Fruit fly (Drosophila melanogaster): ENCODE data around the gene CG13901.

CG13901 gene

DNA sequence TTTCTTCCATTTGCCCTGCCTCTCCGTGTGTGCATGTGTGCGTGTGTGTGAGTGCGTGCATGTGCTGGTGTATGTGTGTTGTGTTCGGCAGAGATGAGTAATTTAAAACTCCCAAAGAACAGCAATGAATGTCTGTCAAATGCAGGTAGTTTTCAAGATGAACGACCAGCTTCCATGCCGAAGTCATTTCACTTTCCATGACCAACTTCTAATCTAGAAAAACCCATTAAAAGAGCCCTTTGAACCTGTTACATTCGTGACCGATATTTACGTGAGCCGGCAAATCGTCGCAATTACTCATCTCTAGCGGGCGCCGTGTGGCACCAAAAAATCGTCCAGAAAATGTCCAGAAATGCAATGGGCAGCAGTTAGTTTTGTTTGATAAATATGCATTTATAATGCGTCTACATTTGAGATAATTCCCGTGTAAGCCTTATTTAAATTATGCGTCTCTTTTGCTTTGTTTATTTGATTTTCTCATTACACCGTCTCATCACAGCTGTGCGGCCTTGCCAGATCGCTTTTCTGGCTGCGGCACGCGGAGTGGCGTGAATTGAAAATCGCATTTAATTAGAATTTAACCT is 34.9 kb upstream of the CG13901 start (continued):
- TF ChIP-seq otp (GFP tag; IDR thresholded peaks at IDR 0.05) (no peak), mld (GFP tag; IDR thresholded peaks at IDR 0.05; ENCODE audit: partially characterized antibody) (peak; percentile 74; the same call in 1 of the 3 replicates), CG10431 (GFP tag; optimal IDR thresholded peaks at IDR 0.05) (no peak), CG4854 (GFP tag; optimal IDR thresholded peaks at IDR 0.05) (no peak), salm (tag; optimal IDR thresholded peaks at IDR 0.05) (no peak), CG8359 (GFP tag; optimal IDR thresholded peaks at IDR 0.05; ENCODE audit: borderline replicate concordance) (no peak), ci (GFP tag; IDR thresholded peaks at IDR 0.05) (no peak), sug (tag; optimal IDR thresholded peaks at IDR 0.05) (peak; percentile 54), ato (GFP tag; IDR thresholded peaks at IDR 0.05; ENCODE audit: partially characterized antibody) (no peak; the same call in 1 of the 2 replicates), Dp (GFP tag; optimal IDR thresholded peaks at IDR 0.05) (peak; percentile 42), croc (GFP tag; conservative IDR thresholded peaks at IDR 0.05) (no peak), CG13123 (GFP tag; optimal IDR thresholded peaks at IDR 0.05) (no peak), CoRest (tag; optimal IDR thresholded peaks at IDR 0.05) (peak; percentile 44), vnd (GFP tag; IDR thresholded peaks at IDR 0.05; ENCODE audit: partially characterized antibody) (peak; percentile 85), lola (GFP tag; optimal IDR thresholded peaks at IDR 0.05) (peak in 1 of 3 experiments; percentile 12), Mrtf (GFP tag; IDR thresholded peaks at IDR 0.05) (no peak), maf-S (GFP tag; optimal IDR thresholded peaks at IDR 0.05) (peak; percentile 51), fd102C (GFP tag; optimal IDR thresholded peaks at IDR 0.05) (no peak), CrebB (tag; optimal IDR thresholded peaks at IDR 0.05) (no peak), Atf-2 (GFP tag; optimal IDR thresholded peaks at IDR 0.05) (peak; percentile 47), CG4404 (GFP tag; IDR thresholded peaks at IDR 0.05) (peak; percentile 62), Sox100B (GFP tag; optimal IDR thresholded peaks at IDR 0.05) (no peak), sob (GFP tag; IDR thresholded peaks at IDR 0.05) (no peak), ash1 (GFP tag; optimal IDR thresholded peaks at IDR 0.05) (no peak), Rfx (GFP tag; IDR thresholded peaks at IDR 0.05) (peak; percentile 53; the same call in 1 of the 2 replicates), bsh (GFP tag; optimal IDR thresholded peaks at IDR 0.05) (peak in 1 of 2 experiments; percentile 38), oc (tag; optimal IDR thresholded peaks at IDR 0.05) (no peak), CG7556 (GFP tag; optimal IDR thresholded peaks at IDR 0.05) (no peak), CG11398 (GFP tag; optimal IDR thresholded peaks at IDR 0.05) (no peak), CG14710 (tag; optimal IDR thresholded peaks at IDR 0.05) (peak; percentile 45), psq (GFP tag; optimal IDR thresholded peaks at IDR 0.05) (no peak), sim (GFP tag; IDR thresholded peaks at IDR 0.05) (no peak), nmo (GFP tag; optimal IDR thresholded peaks at IDR 0.05) (peak; percentile 62), Side (GFP tag; optimal IDR thresholded peaks at IDR 0.05) (peak; percentile 40), sd (tag; optimal IDR thresholded peaks at IDR 0.05) (no peak), CG15073 (GFP tag; optimal IDR thresholded peaks at IDR 0.05) (no peak), CG4424 (GFP tag; optimal IDR thresholded peaks at IDR 0.05) (peak; percentile 9), Elba2 (GFP tag; optimal IDR thresholded peaks at IDR 0.05) (no peak), Gsc (GFP tag; IDR thresholded peaks at IDR 0.05) (no peak), hb (GFP tag; IDR thresholded peaks at IDR 0.05; ENCODE audit: partially characterized antibody) (peak; percentile 71; the same call in 2 of the 3 replicates), CG6254 (GFP tag; optimal IDR thresholded peaks at IDR 0.05) (no peak), chn (GFP tag; optimal IDR thresholded peaks at IDR 0.05) (peak; percentile 14), al (GFP tag; IDR thresholded peaks at IDR 0.05) (peak; percentile 41; the same call in 1 of the 2 replicates), chm (GFP tag; IDR thresholded peaks at IDR 0.05) (no peak), tna (GFP tag; IDR thresholded peaks at IDR 0.05; ENCODE audit: partially characterized antibody) (peak; percentile 56; the same call in 1 of the 2 replicates), CG15601 (tag; optimal IDR thresholded peaks at IDR 0.05) (peak; percentile 8), CG31365 (tag; optimal IDR thresholded peaks at IDR 0.05) (no peak), corto (GFP tag; optimal IDR thresholded peaks at IDR 0.05) (no peak), Ets65A (GFP tag) (peak; percentile 92)

Data from whole organism, embryonic.